Worm (Caenorhabditis elegans) whole organism, mixed stage, embryonic: ENCODE results near the gene gcy-6.

Experiments used
- elt-3 ChIP-seq: fragments of 150-350 bp; optimal IDR thresholded peaks from 2 replicates; lab custom pipeline; 2014; ENCODE audit warnings: missing biosample characterization, missing genetic modification characterization
- lsy-2 ChIP-seq: fragments of 150-350 bp; optimal IDR thresholded peaks from 2 replicates; lab custom pipeline; 2014; ENCODE audit warnings: missing biosample characterization, missing genetic modification characterization
- snpc-4 ChIP-seq: fragments of 150-350 bp; optimal IDR thresholded peaks from 2 replicates; lab custom pipeline; 2014; ENCODE audit warnings: missing biosample characterization, missing genetic modification characterization
- unc-120 ChIP-seq: sonication (generic microtip); optimal IDR thresholded peaks from 2 replicates; lab custom pipeline; 2017; ENCODE audit warnings: missing genetic modification characterization, missing compliant biosample characterization; ENCODE audit not compliant: poor library complexity, severe bottlenecking
- unc-39 ChIP-seq: fragments of 150-350 bp; optimal IDR thresholded peaks from 2 replicates; lab custom pipeline; 2014; ENCODE audit warnings: missing biosample characterization, missing genetic modification characterization
- ztf-11 ChIP-seq: fragments of 150-350 bp; optimal IDR thresholded peaks from 2 replicates; lab custom pipeline; 2014; ENCODE audit warnings: missing biosample characterization, missing genetic modification characterization

- TF ChIP-seq ztf-11 (tag; lab: Kevin White, UChicago) (no peak), elt-3 (tag; lab: Kevin White, UChicago) (no peak), lsy-2 (tag; lab: Kevin White, UChicago) (no peak), snpc-4 (tag; lab: Kevin White, UChicago) (no peak), unc-39 (tag; lab: Kevin White, UChicago) (no peak), unc-120 (tag; lab: Kevin White, UChicago) (no peak)
Observed at ce11 chrV:10350054-10350453, 36.2 kb upstream of the gcy-6 start, which contains the start of gene K07C5.9.
